Fruit fly (Drosophila melanogaster) whole organism, embryonic: ENCODE data around the gene Adgf-D.

Source experiments
- C15 ChIP-seq: fragments of 200-800 bp; sonication (Bioruptor generic); IDR thresholded peaks from 3 replicates; pipeline ENCODE4 v1.3.6; 2022; ENCODE audit warnings: missing biosample characterization, missing genetic modification characterization
- CG10209 ChIP-seq: fragments of 200-800 bp; sonication (Bioruptor generic); optimal IDR thresholded peaks from 3 replicates; lab custom pipeline; 2017; ENCODE audit warnings: missing biosample characterization, mild to moderate bottlenecking, missing genetic modification characterization, missing genetic modification reagents
- CG10274 ChIP-seq: fragments of 200-800 bp; sonication (Bioruptor generic); optimal IDR thresholded peaks from 3 replicates; lab custom pipeline; 2017; ENCODE audit warnings: missing biosample characterization, mild to moderate bottlenecking, missing genetic modification characterization
- CG10959 ChIP-seq: fragments of 200-800 bp; sonication (Bioruptor generic); IDR thresholded peaks from 2 replicates; pipeline ENCODE4 v1.3.6; 2022; ENCODE audit warnings: missing biosample characterization, missing genetic modification characterization
- CG11723 ChIP-seq: fragments of 200-800 bp; sonication (Bioruptor generic); optimal IDR thresholded peaks from 2 replicates; lab custom pipeline; 2017; ENCODE audit warnings: missing biosample characterization, mild to moderate bottlenecking, missing genetic modification characterization
- CG12659 ChIP-seq: fragments of 200-800 bp; sonication (Bioruptor generic); optimal IDR thresholded peaks from 3 replicates; lab custom pipeline; 2017; ENCODE audit warnings: mild to moderate bottlenecking, missing biosample characterization, missing genetic modification reagents, missing genetic modification characterization
- CG13775 ChIP-seq: fragments of 200-800 bp; sonication (Bioruptor generic); optimal IDR thresholded peaks from 3 replicates; lab custom pipeline; 2017; ENCODE audit warnings: missing biosample characterization, mild to moderate bottlenecking, missing genetic modification characterization
- CG1602 ChIP-seq: fragments of 200-800 bp; sonication (Bioruptor generic); optimal IDR thresholded peaks from 3 replicates; lab custom pipeline; 2016; ENCODE audit warnings: missing biosample characterization, missing genetic modification characterization
- CG16813 ChIP-seq: fragments of 200-800 bp; sonication (Bioruptor generic); IDR thresholded peaks from 3 replicates; pipeline ENCODE4 v1.3.6; 2022; ENCODE audit warnings: missing biosample characterization, missing genetic modification characterization; ENCODE audit not compliant: partially characterized antibody
- CG18476 ChIP-seq: fragments of 200-800 bp; sonication (Bioruptor generic); optimal IDR thresholded peaks from 2 replicates; lab custom pipeline; 2016; ENCODE audit warnings: missing biosample characterization, mild to moderate bottlenecking, missing genetic modification characterization
- CG18599 ChIP-seq: fragments of 200-800 bp; sonication (Bioruptor generic); optimal IDR thresholded peaks from 3 replicates; lab custom pipeline; 2017; ENCODE audit warnings: missing biosample characterization, missing genetic modification characterization, mild to moderate bottlenecking, moderate library complexity, missing genetic modification reagents
- CG3065 ChIP-seq: fragments of 200-800 bp; sonication (Bioruptor generic); optimal IDR thresholded peaks from 2 replicates; lab custom pipeline; 2016; ENCODE audit warnings: missing biosample characterization, missing genetic modification characterization
- CG33213 ChIP-seq: fragments of 200-800 bp; sonication (Bioruptor generic); optimal IDR thresholded peaks from 3 replicates; lab custom pipeline; 2016; ENCODE audit warnings: missing biosample characterization, missing genetic modification characterization
- CG4282 ChIP-seq: fragments of 200-800 bp; sonication (Bioruptor generic); optimal IDR thresholded peaks from 2 replicates; lab custom pipeline; 2016; ENCODE audit warnings: missing biosample characterization, missing genetic modification characterization
- CG43689 ChIP-seq: fragments of 200-800 bp; sonication (Bioruptor generic); IDR thresholded peaks from 2 replicates; pipeline ENCODE4 v1.3.6; 2022; ENCODE audit warnings: missing biosample characterization, missing genetic modification characterization
- CG4820 ChIP-seq: fragments of 200-800 bp; sonication (Bioruptor generic); optimal IDR thresholded peaks from 3 replicates; lab custom pipeline; 2016; ENCODE audit warnings: missing biosample characterization, missing genetic modification characterization
- CG6683 ChIP-seq: fragments of 200-800 bp; sonication (Bioruptor generic); optimal IDR thresholded peaks from 2 replicates; lab custom pipeline; 2017; ENCODE audit warnings: missing biosample characterization, mild to moderate bottlenecking, missing genetic modification characterization, missing genetic modification reagents
- CG6813 ChIP-seq: fragments of 200-800 bp; sonication (Bioruptor generic); optimal IDR thresholded peaks from 2 replicates; lab custom pipeline; 2017; ENCODE audit warnings: missing biosample characterization, missing genetic modification characterization, mild to moderate bottlenecking, moderate library complexity, missing genetic modification reagents
- CG7372 ChIP-seq: fragments of 200-800 bp; sonication (Bioruptor generic); IDR thresholded peaks from 2 replicates; pipeline ENCODE4 v1.3.6; 2022; ENCODE audit warnings: missing biosample characterization, missing genetic modification characterization
- CG9437 ChIP-seq: fragments of 200-800 bp; sonication (Bioruptor generic); optimal IDR thresholded peaks from 2 replicates; lab custom pipeline; 2018; ENCODE audit warnings: missing biosample characterization, mild to moderate bottlenecking, missing genetic modification characterization
- Jarid2 ChIP-seq: fragments of 200-800 bp; sonication (Bioruptor generic); optimal IDR thresholded peaks from 3 replicates; lab custom pipeline; 2017; ENCODE audit warnings: mild to moderate bottlenecking, missing biosample characterization, missing genetic modification reagents, missing genetic modification characterization
- MBD-R2 ChIP-seq: fragments of 200-800 bp; sonication (Bioruptor generic); IDR thresholded peaks from 2 replicates; pipeline ENCODE4 v1.3.6; 2022; ENCODE audit warnings: missing biosample characterization, missing genetic modification characterization
- Med ChIP-seq: fragments of 200-800 bp; sonication (Bioruptor generic); peaks from one replicate; lab custom pipeline; 2016; ENCODE audit warnings: missing biosample characterization, missing genetic modification characterization, mild to moderate bottlenecking, inconsistent platforms, moderate library complexity
- Nf-YB ChIP-seq: fragments of 200-800 bp; sonication (Bioruptor generic); optimal IDR thresholded peaks from 3 replicates; lab custom pipeline; 2019; ENCODE audit warnings: missing biosample characterization, mild to moderate bottlenecking, missing genetic modification characterization, moderate library complexity
- Opbp ChIP-seq: fragments of 200-800 bp; sonication (Bioruptor generic); IDR thresholded peaks from 3 replicates; pipeline ENCODE4 v1.3.6; 2022; ENCODE audit warnings: missing biosample characterization, missing genetic modification characterization; ENCODE audit not compliant: partially characterized antibody
- Pdp1 ChIP-seq, 2 experiments: fragments of 200-800 bp; sonication (Bioruptor generic); optimal IDR thresholded peaks; 3 replicates each; lab custom pipeline; 2016; ENCODE audit warnings: missing biosample characterization in 2 of 2, missing genetic modification characterization in 2 of 2, mild to moderate bottlenecking in 1 of 2, moderate library complexity in 1 of 2
- Poxn ChIP-seq: fragments of 200-800 bp; sonication (Bioruptor generic); IDR thresholded peaks from 2 replicates; pipeline ENCODE4 v1.3.6; 2022; ENCODE audit warnings: missing biosample characterization, missing genetic modification characterization
- Rfx ChIP-seq: fragments of 200-800 bp; sonication (Bioruptor generic); IDR thresholded peaks from 2 replicates; pipeline ENCODE4 v1.3.6; 2022; ENCODE audit warnings: missing biosample characterization, missing genetic modification characterization
- Six4 ChIP-seq: fragments of 200-800 bp; sonication (Bioruptor generic); optimal IDR thresholded peaks from 2 replicates; lab custom pipeline; 2016; ENCODE audit warnings: missing biosample characterization, missing genetic modification characterization
- abd-A ChIP-seq: fragments of 200-800 bp; sonication (Bioruptor generic); optimal IDR thresholded peaks from 3 replicates; lab custom pipeline; 2019; ENCODE audit warnings: missing biosample characterization, mild to moderate bottlenecking, missing genetic modification characterization, moderate library complexity
- ac ChIP-seq: fragments of 200-800 bp; sonication (Bioruptor generic); optimal IDR thresholded peaks from 3 replicates; lab custom pipeline; 2017; ENCODE audit warnings: missing biosample characterization, mild to moderate bottlenecking, missing genetic modification characterization
- ara ChIP-seq: fragments of 200-800 bp; sonication (Bioruptor generic); IDR thresholded peaks from 2 replicates; pipeline ENCODE4 v1.3.6; 2022; ENCODE audit warnings: missing biosample characterization, missing genetic modification characterization
- bigmax ChIP-seq: fragments of 200-800 bp; sonication (Bioruptor generic); optimal IDR thresholded peaks from 2 replicates; lab custom pipeline; 2018; ENCODE audit warnings: missing biosample characterization, mild to moderate bottlenecking, missing genetic modification characterization
- bowl ChIP-seq: fragments of 200-800 bp; sonication (Bioruptor generic); IDR thresholded peaks from 2 replicates; pipeline ENCODE4 v1.3.6; 2022; ENCODE audit warnings: missing biosample characterization, missing genetic modification characterization
- cad ChIP-seq: fragments of >200 bp; optimal IDR thresholded peaks from 2 replicates; lab custom pipeline; 2017; ENCODE audit warnings: missing biosample characterization, missing genetic modification characterization
- cg ChIP-seq: fragments of 200-800 bp; sonication (Bioruptor generic); optimal IDR thresholded peaks from 3 replicates; lab custom pipeline; 2019; ENCODE audit warnings: missing biosample characterization, mild to moderate bottlenecking, missing genetic modification characterization, moderate library complexity
- crc ChIP-seq: fragments of 200-800 bp; sonication (Bioruptor generic); optimal IDR thresholded peaks from 2 replicates; lab custom pipeline; 2016; ENCODE audit warnings: missing biosample characterization, missing genetic modification characterization
- ewg ChIP-seq: fragments of 200-800 bp; sonication (Bioruptor generic); optimal IDR thresholded peaks from 3 replicates; lab custom pipeline; 2017; ENCODE audit warnings: mild to moderate bottlenecking, missing biosample characterization, missing genetic modification reagents, missing genetic modification characterization
- exex ChIP-seq: fragments of 200-800 bp; sonication (Bioruptor generic); optimal IDR thresholded peaks from 4 replicates; lab custom pipeline; 2018; ENCODE audit warnings: missing biosample characterization, mild to moderate bottlenecking, missing genetic modification characterization, moderate library complexity
- fd3F ChIP-seq: fragments of 200-800 bp; sonication (Bioruptor generic); optimal IDR thresholded peaks from 2 replicates; lab custom pipeline; 2018; ENCODE audit warnings: missing biosample characterization, mild to moderate bottlenecking, missing genetic modification characterization, moderate library complexity
- gro ChIP-seq: fragments of 200-800 bp; sonication (Bioruptor generic); optimal IDR thresholded peaks from 2 replicates; lab custom pipeline; 2016; ENCODE audit warnings: missing biosample characterization, missing genetic modification characterization
- jing ChIP-seq: fragments of 200-800 bp; sonication (Bioruptor generic); optimal IDR thresholded peaks from 2 replicates; lab custom pipeline; 2018; ENCODE audit warnings: missing biosample characterization, mild to moderate bottlenecking, missing genetic modification characterization
- lilli ChIP-seq: fragments of 200-800 bp; sonication (Bioruptor generic); optimal IDR thresholded peaks from 3 replicates; lab custom pipeline; 2016; ENCODE audit warnings: missing biosample characterization, missing genetic modification characterization
- mld ChIP-seq: fragments of 200-800 bp; sonication (Bioruptor generic); IDR thresholded peaks from 3 replicates; pipeline ENCODE4 v1.3.6; 2022; ENCODE audit warnings: missing biosample characterization, missing genetic modification characterization; ENCODE audit not compliant: partially characterized antibody
- nmo ChIP-seq: fragments of 200-800 bp; sonication (Bioruptor generic); optimal IDR thresholded peaks from 2 replicates; lab custom pipeline; 2018; ENCODE audit warnings: missing biosample characterization, mild to moderate bottlenecking, missing genetic modification characterization, moderate library complexity
- oc ChIP-seq: fragments of 200-800 bp; sonication (Bioruptor generic); optimal IDR thresholded peaks from 2 replicates; lab custom pipeline; 2018; ENCODE audit warnings: missing biosample characterization, mild to moderate bottlenecking, missing genetic modification characterization, moderate library complexity
- z ChIP-seq: fragments of 200-800 bp; sonication (Bioruptor generic); IDR thresholded peaks from 3 replicates; pipeline ENCODE4 v1.3.6; 2022; ENCODE audit warnings: missing biosample characterization, missing genetic modification characterization

Gene Adgf-D

DNA sequence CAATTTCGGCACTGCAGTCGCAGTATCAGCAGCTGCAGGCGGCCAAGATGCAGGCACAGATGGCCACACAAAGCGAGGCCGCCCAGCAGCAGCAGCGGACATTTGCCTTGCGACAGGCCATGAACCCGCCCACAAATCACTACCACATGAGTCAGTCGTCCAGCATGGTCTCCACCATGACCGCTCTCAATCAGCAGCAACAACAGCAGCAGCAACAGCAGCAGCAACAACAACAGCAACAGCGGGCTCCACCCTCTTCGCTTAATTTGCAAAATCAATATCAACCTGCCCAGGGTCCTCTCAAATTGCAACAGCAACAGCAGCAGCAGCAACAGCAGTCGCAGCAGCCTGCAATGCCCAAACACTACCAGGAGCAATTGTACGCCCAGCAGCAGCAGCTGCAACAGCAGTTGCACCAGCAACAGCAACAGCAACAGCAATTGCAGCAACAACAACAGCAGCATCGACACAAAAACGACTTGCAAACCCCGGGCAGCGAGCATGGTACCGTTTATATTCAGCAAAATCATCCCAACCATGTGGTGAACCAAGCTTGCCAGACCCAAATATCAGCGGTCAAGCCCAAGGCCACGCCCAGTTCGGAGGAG is 41.0 kb upstream of the Adgf-D start:
- TF ChIP-seq cg (GFP tag; lab: Kevin White, UChicago) (no peak), ara (GFP tag; lab: Robert Waterston, UW) (no peak), oc (no peak), CG4282 (GFP tag; lab: Kevin White, UChicago) (no peak), CG10209 (no peak), bigmax (GFP tag; lab: Kevin White, UChicago) (no peak), CG10274 (GFP tag; lab: Kevin White, UChicago) (no peak), ac (GFP tag; lab: Kevin White, UChicago) (no peak), CG1602 (no peak), exex (tag; lab: Kevin White, UChicago) (no peak), CG13775 (GFP tag; lab: Kevin White, UChicago) (no peak), bowl (GFP tag; lab: Robert Waterston, UW) (no peak)
- TF ChIP-seq, all 482 proteins: peak for 0

DNA sequence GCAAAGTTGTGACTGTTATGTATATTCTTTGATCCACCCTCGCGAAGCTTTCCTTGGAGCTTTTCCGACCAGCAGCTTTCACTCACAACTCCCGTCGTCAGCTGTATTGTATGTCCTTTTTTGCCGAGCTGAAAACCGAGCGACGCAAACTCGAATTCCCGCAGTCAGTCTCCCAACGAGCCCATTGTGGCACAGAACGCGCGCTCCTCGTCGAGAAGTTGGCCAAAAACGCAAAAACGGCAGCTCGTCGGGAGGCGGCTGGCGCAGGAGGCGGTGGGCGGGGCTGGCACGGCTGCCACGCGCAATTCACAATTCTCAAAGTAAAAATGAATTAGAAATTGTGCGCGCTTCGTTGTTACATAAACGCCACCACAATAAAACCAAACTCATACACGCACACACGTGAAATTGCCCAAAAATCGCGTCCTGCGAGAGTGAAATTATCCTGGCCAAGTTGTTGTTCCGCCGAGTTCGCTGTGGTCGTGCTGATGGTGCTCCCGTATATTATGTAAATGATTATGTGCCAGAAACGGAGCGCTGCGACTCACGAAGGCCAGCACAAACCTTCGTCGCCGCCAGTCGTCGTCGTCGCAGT is 30.2 kb upstream of the Adgf-D start:
- TF ChIP-seq abd-A (tag; lab: Kevin White, UChicago) (peak; percentile 17), crc (GFP tag; lab: Kevin White, UChicago) (no peak), cad (GFP tag; lab: Kevin White, UChicago) (no peak), ewg (GFP tag; lab: Kevin White, UChicago) (peak; percentile 36), Jarid2 (GFP tag; lab: Kevin White, UChicago) (peak; percentile 16), lilli (GFP tag; lab: Kevin White, UChicago) (no peak), CG18599 (no peak), CG12659 (GFP tag; lab: Kevin White, UChicago) (no peak), ara (GFP tag; lab: Robert Waterston, UW) (no peak), CG3065 (GFP tag; lab: Kevin White, UChicago) (no peak), CG6683 (GFP tag; lab: Kevin White, UChicago) (no peak), CG16813 (GFP tag; lab: Robert Waterston, UW) (no peak), Pdp1 (GFP tag; optimal IDR thresholded peaks at IDR 0.05; lab: Kevin White, UChicago) (peak in 1 of 2 experiments; percentile 64), Opbp (GFP tag; lab: Robert Waterston, UW) (no peak), C15 (GFP tag; lab: Robert Waterston, UW) (0 out of 3 replicates have a peak, but pooled peaks have one; percentile 12), fd3F (GFP tag; lab: Kevin White, UChicago) (no peak), CG11723 (GFP tag; lab: Kevin White, UChicago) (no peak), CG10959 (GFP tag; lab: Robert Waterston, UW) (0 out of 2 replicates have a peak, but pooled peaks have one; percentile 16), MBD-R2 (no peak), jing (GFP tag; lab: Kevin White, UChicago) (no peak), CG4820 (GFP tag; lab: Kevin White, UChicago) (no peak), Six4 (GFP tag; lab: Kevin White, UChicago) (no peak), Poxn (GFP tag; lab: Robert Waterston, UW) (no peak), CG9437 (no peak), gro (GFP tag; lab: Kevin White, UChicago) (no peak), CG6813 (GFP tag; lab: Kevin White, UChicago) (no peak), Nf-YB (GFP tag; lab: Kevin White, UChicago) (no peak), CG33213 (no peak), nmo (GFP tag; lab: Kevin White, UChicago) (no peak), CG7372 (GFP tag; lab: Robert Waterston, UW) (no peak), z (GFP tag; lab: Robert Waterston, UW) (peak; percentile 51; the same call in 2 of the 3 replicates), CG43689 (GFP tag; lab: Robert Waterston, UW) (no peak), Rfx (GFP tag; lab: Robert Waterston, UW) (0 out of 2 replicates have a peak, but pooled peaks have one; percentile 23), mld (no peak), Med (peak; percentile 71), CG18476 (peak; percentile 68)
